Worm (Caenorhabditis elegans) whole organism, late embryonic: ENCODE results near the gene T08B1.4.

Experiments
- K02D7.2 ChIP-seq: sonication (generic microtip); optimal IDR thresholded peaks from 2 replicates; lab custom pipeline; 2017; ENCODE audit warnings: mild to moderate bottlenecking, missing genetic modification characterization, missing compliant biosample characterization
- ahr-1 ChIP-seq: sonication (generic microtip); optimal IDR thresholded peaks from 2 replicates; lab custom pipeline; 2016; ENCODE audit warnings: missing genetic modification characterization, missing compliant biosample characterization
- ceh-2 ChIP-seq: sonication (generic microtip); optimal IDR thresholded peaks from 2 replicates; lab custom pipeline; 2016; ENCODE audit warnings: missing genotype, missing genetic modification characterization, missing compliant biosample characterization
- ceh-24 ChIP-seq: sonication (generic microtip); optimal IDR thresholded peaks from 2 replicates; lab custom pipeline; 2016; ENCODE audit warnings: mild to moderate bottlenecking, missing genetic modification characterization, missing compliant biosample characterization
- ceh-48 ChIP-seq: sonication (generic microtip); optimal IDR thresholded peaks from 2 replicates; lab custom pipeline; 2016; ENCODE audit warnings: missing genetic modification characterization, inconsistent platforms, missing compliant biosample characterization
- ceh-6 ChIP-seq: fragments of 200-800 bp; sonication (Bioruptor generic); optimal IDR thresholded peaks from 2 replicates; lab custom pipeline; 2018; ENCODE audit warnings: mild to moderate bottlenecking, missing genetic modification characterization, missing compliant biosample characterization
- elt-4 ChIP-seq: sonication (generic microtip); optimal IDR thresholded peaks from 2 replicates; lab custom pipeline; 2016; ENCODE audit warnings: missing genetic modification characterization, missing compliant biosample characterization
- nfya-1 ChIP-seq: sonication (generic microtip); optimal IDR thresholded peaks from 2 replicates; lab custom pipeline; 2017; ENCODE audit warnings: missing genetic modification characterization, mild to moderate bottlenecking, missing compliant biosample characterization, antibody characterized with exemption, moderate library complexity
- pag-3 ChIP-seq: sonication (generic microtip); optimal IDR thresholded peaks from 2 replicates; lab custom pipeline; 2016; ENCODE audit warnings: missing compliant biosample characterization, missing genetic modification characterization, borderline replicate concordance
- pax-1 ChIP-seq: fragments of 150-350 bp; optimal IDR thresholded peaks from 2 replicates; lab custom pipeline; 2014; ENCODE audit warnings: missing biosample characterization, missing genetic modification characterization
- pha-4 ChIP-seq: fragments of 150-350 bp; optimal IDR thresholded peaks from 2 replicates; lab custom pipeline; 2018; ENCODE audit warnings: missing biosample characterization, missing genetic modification reagents, missing genetic modification characterization
- pqm-1 ChIP-seq: sonication (generic microtip); optimal IDR thresholded peaks from 2 replicates; lab custom pipeline; 2016; ENCODE audit warnings: missing genetic modification characterization, missing compliant biosample characterization
- ref-2 ChIP-seq: sonication (generic microtip); optimal IDR thresholded peaks from 2 replicates; lab custom pipeline; 2016; ENCODE audit warnings: missing genetic modification characterization, missing compliant biosample characterization
- sox-4 ChIP-seq: sonication (generic microtip); optimal IDR thresholded peaks from 2 replicates; lab custom pipeline; 2017; ENCODE audit warnings: mild to moderate bottlenecking, missing genetic modification characterization, inconsistent platforms, missing compliant biosample characterization

ce11 chrV:1940472-1941221, 38.4 kb upstream of the T08B1.4 start:
- TF ChIP-seq sox-4 (tag; lab: Kevin White, UChicago) (no peak), ceh-2 (tag; lab: Kevin White, UChicago) (no peak), elt-4 (tag; lab: Kevin White, UChicago) (no peak), K02D7.2 (no peak), pax-1 (tag; lab: Kevin White, UChicago) (no peak), ceh-24 (no peak), pha-4 (tag; lab: Kevin White, UChicago) (no peak), pqm-1 (tag; lab: Kevin White, UChicago) (no peak), pag-3 (tag; lab: Kevin White, UChicago) (no peak), ref-2 (tag; lab: Kevin White, UChicago) (no peak), ceh-48 (tag; lab: Kevin White, UChicago) (no peak), nfya-1 (peak; percentile 89), ceh-6 (GFP tag; lab: Kevin White, UChicago) (no peak), ahr-1 (tag; lab: Kevin White, UChicago) (no peak)
